Fruit fly (Drosophila melanogaster): ENCODE results near the gene Nfs1.

Gene Nfs1

dm6 chr2L:12013741-12014393, 14.4 kb downstream of the Nfs1 start:
- TF ChIP-seq bab2 (GFP tag; optimal IDR thresholded peaks at IDR 0.05), result no peak
- no peak for TF ChIP-seq Dll (GFP tag; IDR thresholded peaks at IDR 0.05; ENCODE audit: partially characterized antibody)
- TF ChIP-seq sisA (GFP tag; IDR thresholded peaks at IDR 0.05), result 0 out of 2 replicates have a peak, but pooled peaks have one; percentile 11
- peak; percentile 63 for TF ChIP-seq CG31224 (GFP tag; IDR thresholded peaks at IDR 0.05)
- no peak for TF ChIP-seq CG13894 (tag; optimal IDR thresholded peaks at IDR 0.05)
- 0 out of 4 replicates have a peak, but pooled peaks have one; percentile 51 for TF ChIP-seq chinmo (GFP tag; IDR thresholded peaks at IDR 0.05; ENCODE audit: partially characterized antibody)
- peak; percentile 70 for TF ChIP-seq Hr39 (optimal IDR thresholded peaks at IDR 0.05)
- no peak for TF ChIP-seq dm (GFP tag; optimal IDR thresholded peaks at IDR 0.05)
- TF ChIP-seq Meics (GFP tag; optimal IDR thresholded peaks at IDR 0.05), result no peak
- peak; percentile 96 for TF ChIP-seq nom (GFP tag; optimal IDR thresholded peaks at IDR 0.05)
- TF ChIP-seq CG1602 (GFP tag; optimal IDR thresholded peaks at IDR 0.05), result no peak
- TF ChIP-seq CG1603 (tag; optimal IDR thresholded peaks at IDR 0.05), result no peak
- TF ChIP-seq tup (GFP tag; optimal IDR thresholded peaks at IDR 0.05), result no peak
- TF ChIP-seq vvl (GFP tag; IDR thresholded peaks at IDR 0.05), result no peak
- TF ChIP-seq chif (GFP tag; optimal IDR thresholded peaks at IDR 0.05), result no peak
- TF ChIP-seq crol (GFP tag; IDR thresholded peaks at IDR 0.05), result peak; percentile 44; the same call in 1 of the 2 replicates
- no peak for TF ChIP-seq disco-r (GFP tag; optimal IDR thresholded peaks at IDR 0.05)
- no peak for TF ChIP-seq fd3F (GFP tag; optimal IDR thresholded peaks at IDR 0.05)
- no peak for TF ChIP-seq NC2β (GFP tag; optimal IDR thresholded peaks at IDR 0.05)
- TF ChIP-seq Drgx (GFP tag; IDR thresholded peaks at IDR 0.05), result peak; percentile 58
- no peak for TF ChIP-seq CG42726 (GFP tag; IDR thresholded peaks at IDR 0.05; ENCODE audit: partially characterized antibody)
- peak in 1 of 2 experiments; percentile 42 for TF ChIP-seq bsh (GFP tag; optimal IDR thresholded peaks at IDR 0.05)
- TF ChIP-seq TFAM (GFP tag; optimal IDR thresholded peaks at IDR 0.05), result no peak
- TF ChIP-seq Side (GFP tag; optimal IDR thresholded peaks at IDR 0.05), result no peak
- no peak for TF ChIP-seq CG3726 (GFP tag; IDR thresholded peaks at IDR 0.05)
- no peak for TF ChIP-seq Lhr (GFP tag; optimal IDR thresholded peaks at IDR 0.05)
- TF ChIP-seq D19A (tag; optimal IDR thresholded peaks at IDR 0.05), result no peak
- no peak for TF ChIP-seq maf-S (GFP tag; optimal IDR thresholded peaks at IDR 0.05)
- no peak for TF ChIP-seq CG8281 (tag; optimal IDR thresholded peaks at IDR 0.05)

- peak; percentile 66 for TF ChIP-seq sqz (GFP tag; optimal IDR thresholded peaks at IDR 0.05)
- TF ChIP-seq CG4424 (GFP tag; optimal IDR thresholded peaks at IDR 0.05), result no peak
- TF ChIP-seq CG11695 (GFP tag; IDR thresholded peaks at IDR 0.05), result no peak
- TF ChIP-seq CG10654 (GFP tag; optimal IDR thresholded peaks at IDR 0.05), result no peak
- TF ChIP-seq CG6765 (GFP tag; optimal IDR thresholded peaks at IDR 0.05), result no peak
- no peak for TF ChIP-seq Asciz (GFP tag; optimal IDR thresholded peaks at IDR 0.05)
- no peak for TF ChIP-seq klu (GFP tag; IDR thresholded peaks at IDR 0.05)
- peak; percentile 94 for TF ChIP-seq E2f2 (GFP tag; IDR thresholded peaks at IDR 0.05)
- peak; percentile 68 for TF ChIP-seq pzg (GFP tag; optimal IDR thresholded peaks at IDR 0.05)
- TF ChIP-seq CG13287 (GFP tag; IDR thresholded peaks at IDR 0.05; ENCODE audit: partially characterized antibody), result peak; percentile 46
- TF ChIP-seq MBD-R2 (GFP tag; IDR thresholded peaks at IDR 0.05), result peak; percentile 58
- TF ChIP-seq nerfin-2 (GFP tag; IDR thresholded peaks at IDR 0.05; ENCODE audit: partially characterized antibody), result no peak
- TF ChIP-seq Ravus (GFP tag; IDR thresholded peaks at IDR 0.05), result no peak
- no peak for TF ChIP-seq NC2α (GFP tag; optimal IDR thresholded peaks at IDR 0.05)
- TF ChIP-seq Dp (GFP tag; optimal IDR thresholded peaks at IDR 0.05), result peak; percentile 96
- TF ChIP-seq rib (GFP tag; IDR thresholded peaks at IDR 0.05), result peak; percentile 68
- no peak for TF ChIP-seq amos (GFP tag; IDR thresholded peaks at IDR 0.05; ENCODE audit: partially characterized antibody)
- no peak for TF ChIP-seq fd102C (GFP tag; optimal IDR thresholded peaks at IDR 0.05)
- TF ChIP-seq crp (GFP tag; optimal IDR thresholded peaks at IDR 0.05), result peak; percentile 76 to 93
- TF ChIP-seq CG31365 (tag; optimal IDR thresholded peaks at IDR 0.05), result no peak
- TF ChIP-seq CG7357 (GFP tag; IDR thresholded peaks at IDR 0.05), result no peak
- peak; percentile 17 for TF ChIP-seq CG10267 (tag; optimal IDR thresholded peaks at IDR 0.05)
- TF ChIP-seq CG42726 (GFP tag; IDR thresholded peaks at IDR 0.05; ENCODE audit: partially characterized antibody), result no peak
Observed at dm6 chr2L:12020735-12021134, 21.3 kb downstream of the Nfs1 start, which contains the start of gene Wdr81. TSS of gene Wdr81 (minus strand) at chr2L:12020960.

Data from whole organism, embryonic.